Fruit fly (Drosophila melanogaster) whole organism, embryonic: Measurements from ENCODE around the gene Pink1.
A peak's percentile ranks its signal among the peaks of the same experiment; 100 is the strongest.

Experiments
- B-H2 ChIP-seq: fragments of 200-800 bp; sonication (Bioruptor generic); optimal IDR thresholded peaks from 2 replicates; lab custom pipeline; 2018; ENCODE audit warnings: missing biosample characterization, mild to moderate bottlenecking, missing genetic modification characterization
- CG11456 ChIP-seq: fragments of 200-800 bp; sonication (Bioruptor generic); IDR thresholded peaks from 3 replicates; pipeline ENCODE4 v1.3.6; 2022; ENCODE audit warnings: missing biosample characterization, missing genetic modification characterization
- CG12104 ChIP-seq: fragments of 200-800 bp; sonication (Bioruptor generic); optimal IDR thresholded peaks from 3 replicates; lab custom pipeline; 2016; ENCODE audit warnings: missing biosample characterization, missing genetic modification characterization
- CG12769 ChIP-seq: fragments of 200-800 bp; sonication (Bioruptor generic); optimal IDR thresholded peaks from 2 replicates; lab custom pipeline; 2019; ENCODE audit warnings: missing biosample characterization, mild to moderate bottlenecking, missing genetic modification characterization, moderate library complexity
- CG1603 ChIP-seq: fragments of 200-800 bp; sonication (Bioruptor generic); optimal IDR thresholded peaks from 2 replicates; lab custom pipeline; 2019; ENCODE audit warnings: missing biosample characterization, mild to moderate bottlenecking, missing genetic modification characterization, moderate library complexity
- CG18262 ChIP-seq: fragments of 200-800 bp; optimal IDR thresholded peaks from 3 replicates; lab custom pipeline; 2019; ENCODE audit warnings: missing biosample characterization, mild to moderate bottlenecking, missing genetic modification characterization, moderate library complexity
- CG2120 ChIP-seq: fragments of 200-800 bp; sonication (Bioruptor generic); optimal IDR thresholded peaks from 3 replicates; lab custom pipeline; 2016; ENCODE audit warnings: missing biosample characterization, missing genetic modification characterization
- CG30020 ChIP-seq: fragments of 200-800 bp; optimal IDR thresholded peaks from 2 replicates; lab custom pipeline; 2019; ENCODE audit warnings: missing biosample characterization, mild to moderate bottlenecking, missing genetic modification characterization, moderate library complexity
- CG3065 ChIP-seq: fragments of 200-800 bp; sonication (Bioruptor generic); optimal IDR thresholded peaks from 2 replicates; lab custom pipeline; 2016; ENCODE audit warnings: missing biosample characterization, missing genetic modification characterization
- CG31224 ChIP-seq: fragments of 200-800 bp; sonication (Bioruptor generic); IDR thresholded peaks from 2 replicates; pipeline ENCODE4 v1.3.6; 2022; ENCODE audit warnings: missing biosample characterization, missing genetic modification characterization
- CG31441 ChIP-seq: fragments of 200-800 bp; sonication (Bioruptor generic); IDR thresholded peaks from 2 replicates; pipeline ENCODE4 v1.3.6; 2022; ENCODE audit warnings: missing biosample characterization, missing genetic modification characterization
- CG33557 ChIP-seq: fragments of 200-800 bp; sonication (Bioruptor generic); optimal IDR thresholded peaks from 2 replicates; lab custom pipeline; 2019; ENCODE audit warnings: missing biosample characterization, mild to moderate bottlenecking, missing genetic modification characterization, moderate library complexity
- CG3838 ChIP-seq: fragments of 200-800 bp; sonication (Bioruptor generic); optimal IDR thresholded peaks from 3 replicates; lab custom pipeline; 2016; ENCODE audit warnings: missing biosample characterization, missing genetic modification characterization
- CG4282 ChIP-seq: fragments of 200-800 bp; sonication (Bioruptor generic); optimal IDR thresholded peaks from 2 replicates; lab custom pipeline; 2016; ENCODE audit warnings: missing biosample characterization, missing genetic modification characterization
- CG43689 ChIP-seq: fragments of 200-800 bp; sonication (Bioruptor generic); IDR thresholded peaks from 2 replicates; pipeline ENCODE4 v1.3.6; 2022; ENCODE audit warnings: missing biosample characterization, missing genetic modification characterization
- CG4404 ChIP-seq: fragments of 200-800 bp; sonication (Bioruptor generic); IDR thresholded peaks from 2 replicates; pipeline ENCODE4 v1.3.6; 2022; ENCODE audit warnings: missing biosample characterization, missing genetic modification characterization
- CG4424 ChIP-seq: fragments of 200-800 bp; sonication (Bioruptor generic); optimal IDR thresholded peaks from 3 replicates; lab custom pipeline; 2016; ENCODE audit warnings: missing biosample characterization, missing genetic modification characterization
- CG4820 ChIP-seq: fragments of 200-800 bp; sonication (Bioruptor generic); optimal IDR thresholded peaks from 3 replicates; lab custom pipeline; 2016; ENCODE audit warnings: missing biosample characterization, missing genetic modification characterization
- CG6175 ChIP-seq: fragments of 200-800 bp; sonication (Bioruptor generic); IDR thresholded peaks from 3 replicates; pipeline ENCODE4 v1.3.6; 2022; ENCODE audit warnings: missing biosample characterization, missing genetic modification characterization
- CG6683 ChIP-seq: fragments of 200-800 bp; sonication (Bioruptor generic); optimal IDR thresholded peaks from 2 replicates; lab custom pipeline; 2017; ENCODE audit warnings: missing biosample characterization, mild to moderate bottlenecking, missing genetic modification characterization, missing genetic modification reagents
- CG8089 ChIP-seq: fragments of 200-800 bp; sonication (Bioruptor generic); optimal IDR thresholded peaks from 3 replicates; lab custom pipeline; 2016; ENCODE audit warnings: missing biosample characterization, missing genetic modification characterization
- CG8281 ChIP-seq: fragments of 200-800 bp; sonication (Bioruptor generic); optimal IDR thresholded peaks from 2 replicates; lab custom pipeline; 2018; ENCODE audit warnings: missing biosample characterization, mild to moderate bottlenecking, missing genetic modification characterization, moderate library complexity
- CG8388 ChIP-seq: fragments of 200-800 bp; sonication (Bioruptor generic); optimal IDR thresholded peaks from 2 replicates; lab custom pipeline; 2019; ENCODE audit warnings: missing biosample characterization, mild to moderate bottlenecking, missing genetic modification characterization, moderate library complexity
- CG9932 ChIP-seq: fragments of 200-800 bp; sonication (Bioruptor generic); IDR thresholded peaks from 2 replicates; pipeline ENCODE4 v1.3.6; 2022; ENCODE audit warnings: missing biosample characterization, missing genetic modification characterization
- Chrac-16 ChIP-seq: fragments of 200-800 bp; sonication (Bioruptor generic); optimal IDR thresholded peaks from 3 replicates; lab custom pipeline; 2016; ENCODE audit warnings: missing biosample characterization, missing genetic modification characterization
- Dip2 ChIP-seq: fragments of 200-800 bp; sonication (Bioruptor generic); IDR thresholded peaks from 2 replicates; pipeline ENCODE4 v1.3.6; 2022; ENCODE audit warnings: missing biosample characterization, missing genetic modification characterization
- Dip3 ChIP-seq: fragments of 200-800 bp; sonication (Bioruptor generic); optimal IDR thresholded peaks from 3 replicates; lab custom pipeline; 2016; ENCODE audit warnings: missing biosample characterization, missing genetic modification characterization
- Doc2 ChIP-seq: fragments of 200-800 bp; sonication (Bioruptor generic); IDR thresholded peaks from 2 replicates; pipeline ENCODE4 v1.3.6; 2022; ENCODE audit warnings: missing biosample characterization, missing genetic modification characterization
- Fer3 ChIP-seq: fragments of 200-800 bp; sonication (Bioruptor generic); optimal IDR thresholded peaks from 2 replicates; lab custom pipeline; 2018; ENCODE audit warnings: missing biosample characterization, mild to moderate bottlenecking, missing genetic modification characterization, moderate library complexity
- Gsc ChIP-seq: fragments of 200-800 bp; sonication (Bioruptor generic); IDR thresholded peaks from 2 replicates; pipeline ENCODE4 v1.3.6; 2022; ENCODE audit warnings: missing biosample characterization, missing genetic modification characterization
- HLH4C ChIP-seq: fragments of 200-800 bp; sonication (Bioruptor generic); IDR thresholded peaks from 3 replicates; pipeline ENCODE4 v1.3.6; 2022; ENCODE audit warnings: missing biosample characterization, missing genetic modification characterization; ENCODE audit not compliant: partially characterized antibody
- NfI ChIP-seq: fragments of 200-800 bp; sonication (Bioruptor generic); optimal IDR thresholded peaks from 3 replicates; lab custom pipeline; 2018; ENCODE audit warnings: missing biosample characterization, mild to moderate bottlenecking, missing genetic modification characterization, moderate library complexity
- Pdp1 ChIP-seq, 2 experiments: fragments of 200-800 bp; sonication (Bioruptor generic); optimal IDR thresholded peaks; 3 replicates each; lab custom pipeline; 2016; ENCODE audit warnings: missing biosample characterization in 2 of 2, missing genetic modification characterization in 2 of 2, mild to moderate bottlenecking in 1 of 2, moderate library complexity in 1 of 2
- Sin3A ChIP-seq: fragments of >200 bp; optimal IDR thresholded peaks from 2 replicates; lab custom pipeline; 2018
- Tbp ChIP-seq: fragments of >200 bp; optimal IDR thresholded peaks from 2 replicates; lab custom pipeline; 2018; ENCODE audit warnings: missing biosample characterization, missing genetic modification characterization
- al ChIP-seq: fragments of 200-800 bp; sonication (Bioruptor generic); IDR thresholded peaks from 2 replicates; pipeline ENCODE4 v1.3.6; 2022; ENCODE audit warnings: missing biosample characterization, missing genetic modification characterization
- ase ChIP-seq: fragments of 200-800 bp; sonication (Bioruptor generic); IDR thresholded peaks from 3 replicates; pipeline ENCODE4 v1.3.6; 2022; ENCODE audit warnings: missing biosample characterization, missing genetic modification characterization
- ato ChIP-seq: fragments of 200-800 bp; sonication (Bioruptor generic); IDR thresholded peaks from 2 replicates; pipeline ENCODE4 v1.3.6; 2022; ENCODE audit warnings: missing biosample characterization, missing genetic modification characterization; ENCODE audit not compliant: partially characterized antibody
- chn ChIP-seq: fragments of 200-800 bp; sonication (Bioruptor generic); optimal IDR thresholded peaks from 2 replicates; lab custom pipeline; 2016; ENCODE audit warnings: missing biosample characterization, missing genetic modification characterization
- exex ChIP-seq: fragments of 200-800 bp; sonication (Bioruptor generic); optimal IDR thresholded peaks from 4 replicates; lab custom pipeline; 2018; ENCODE audit warnings: missing biosample characterization, mild to moderate bottlenecking, missing genetic modification characterization, moderate library complexity
- gro ChIP-seq: fragments of 200-800 bp; sonication (Bioruptor generic); optimal IDR thresholded peaks from 2 replicates; lab custom pipeline; 2016; ENCODE audit warnings: missing biosample characterization, missing genetic modification characterization
- gt ChIP-seq: fragments of 200-800 bp; sonication (Bioruptor generic); IDR thresholded peaks from 2 replicates; pipeline ENCODE4 v1.3.6; 2022; ENCODE audit warnings: missing biosample characterization, missing genetic modification characterization
- inv ChIP-seq: fragments of 200-800 bp; sonication (Bioruptor generic); IDR thresholded peaks from 2 replicates; pipeline ENCODE4 v1.3.6; 2022; ENCODE audit warnings: missing biosample characterization, missing genetic modification characterization; ENCODE audit not compliant: partially characterized antibody
- lmd ChIP-seq: fragments of 200-800 bp; sonication (Bioruptor generic); IDR thresholded peaks from 2 replicates; pipeline ENCODE4 v1.3.6; 2022; ENCODE audit warnings: missing biosample characterization, missing genetic modification characterization
- maf-S ChIP-seq: fragments of 200-800 bp; sonication (Bioruptor generic); optimal IDR thresholded peaks from 2 replicates; lab custom pipeline; 2016; ENCODE audit warnings: missing biosample characterization, missing genetic modification characterization
- repo ChIP-seq: fragments of 200-800 bp; sonication (Bioruptor generic); optimal IDR thresholded peaks from 2 replicates; lab custom pipeline; 2016; ENCODE audit warnings: missing biosample characterization, missing genetic modification characterization
- scrt ChIP-seq: fragments of 200-800 bp; sonication (Bioruptor generic); optimal IDR thresholded peaks from 2 replicates; lab custom pipeline; 2018; ENCODE audit warnings: missing biosample characterization, mild to moderate bottlenecking, missing genetic modification characterization, moderate library complexity
- sens-2 ChIP-seq: fragments of 200-800 bp; sonication (Bioruptor generic); IDR thresholded peaks from 2 replicates; pipeline ENCODE4 v1.3.6; 2022; ENCODE audit warnings: missing biosample characterization, missing genetic modification characterization
- slou ChIP-seq: fragments of 200-800 bp; sonication (Bioruptor generic); optimal IDR thresholded peaks from 3 replicates; lab custom pipeline; 2016; ENCODE audit warnings: missing biosample characterization, missing genetic modification characterization
- trem ChIP-seq: fragments of 200-800 bp; optimal IDR thresholded peaks from 3 replicates; lab custom pipeline; 2019; ENCODE audit warnings: missing biosample characterization, mild to moderate bottlenecking, missing genetic modification characterization, moderate library complexity
- zf30C ChIP-seq: fragments of 200-800 bp; sonication (Bioruptor generic); optimal IDR thresholded peaks from 3 replicates; lab custom pipeline; 2018; ENCODE audit warnings: missing biosample characterization, mild to moderate bottlenecking, missing genetic modification characterization
- zfh2 ChIP-seq: fragments of 200-800 bp; sonication (Bioruptor generic); optimal IDR thresholded peaks from 2 replicates; lab custom pipeline; 2016; ENCODE audit warnings: missing biosample characterization, missing genetic modification characterization

Gene Pink1

DNA sequence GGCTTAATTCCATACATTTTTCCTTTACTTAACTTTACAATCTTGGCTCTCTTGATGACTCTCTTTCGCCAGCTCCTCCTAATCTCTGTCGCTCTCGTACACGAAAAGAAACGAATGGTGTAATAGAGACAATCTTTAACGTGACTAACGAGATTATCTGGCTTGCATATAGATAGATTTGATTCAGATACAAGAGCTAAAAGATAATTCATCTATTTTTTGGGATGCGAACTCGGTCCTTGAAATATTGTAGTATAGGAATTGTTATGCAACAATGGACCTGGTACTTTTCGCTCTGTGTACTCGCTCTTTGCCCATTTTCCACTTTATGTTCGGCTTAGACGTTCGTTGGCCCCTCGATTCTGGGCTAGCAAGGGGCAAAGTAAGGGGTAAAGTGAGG is 27.7 kb downstream of the Pink1 start (continued):
- TF ChIP-seq CG4404 (GFP tag; lab: Robert Waterston, UW) (peak; percentile 46), CG30020 (peak; percentile 7), CG1603 (peak; percentile 91), CG8388 (GFP tag; lab: Kevin White, UChicago) (peak; percentile 74), CG12104 (peak; percentile 53), CG3065 (GFP tag; lab: Kevin White, UChicago) (peak; percentile 28), gro (GFP tag; lab: Kevin White, UChicago) (peak; percentile 66), al (GFP tag; lab: Robert Waterston, UW) (peak; percentile 39; the same call in 1 of the 2 replicates), HLH4C (no peak), trem (tag; lab: Kevin White, UChicago) (peak; percentile 74), CG31224 (GFP tag; lab: Robert Waterston, UW) (peak; percentile 62), CG6175 (GFP tag; lab: Robert Waterston, UW) (no peak), Doc2 (GFP tag; lab: Robert Waterston, UW) (no peak), exex (tag; lab: Kevin White, UChicago) (peak; percentile 37), CG9932 (GFP tag; lab: Robert Waterston, UW) (peak; percentile 49), Tbp (GFP tag; lab: Kevin White, UChicago) (no peak), CG8281 (tag; lab: Kevin White, UChicago) (peak; percentile 55), chn (GFP tag; lab: Kevin White, UChicago) (peak; percentile 12), Sin3A (lab: Kevin White, UChicago) (no peak), Chrac-16 (peak; percentile 69), CG33557 (GFP tag; lab: Kevin White, UChicago) (peak; percentile 13), CG4820 (GFP tag; lab: Kevin White, UChicago) (peak; percentile 55), Dip2 (GFP tag; lab: Robert Waterston, UW) (no peak), CG12769 (tag; lab: Kevin White, UChicago) (peak; percentile 93), CG3838 (GFP tag; lab: Kevin White, UChicago) (no peak), maf-S (GFP tag; lab: Kevin White, UChicago) (peak; percentile 60), zfh2 (GFP tag; lab: Kevin White, UChicago) (peak; percentile 66), CG43689 (GFP tag; lab: Robert Waterston, UW) (peak; percentile 38; the same call in 1 of the 2 replicates), zf30C (GFP tag; lab: Kevin White, UChicago) (peak; percentile 83), Fer3 (tag; lab: Kevin White, UChicago) (peak; percentile 77), Gsc (GFP tag; lab: Robert Waterston, UW) (peak; percentile 30; the same call in 1 of the 2 replicates), lmd (peak; percentile 83), gt (GFP tag; lab: Robert Waterston, UW) (no peak), NfI (GFP tag; lab: Kevin White, UChicago) (peak; percentile 72), CG4424 (peak; percentile 79), B-H2 (peak; percentile 13), ato (GFP tag; lab: Robert Waterston, UW) (no peak), Dip3 (GFP tag; lab: Kevin White, UChicago) (peak; percentile 66), sens-2 (GFP tag; lab: Robert Waterston, UW) (no peak), CG8089 (GFP tag; lab: Kevin White, UChicago) (peak; percentile 70), repo (GFP tag; lab: Kevin White, UChicago) (peak; percentile 66), CG18262 (tag; lab: Kevin White, UChicago) (peak; percentile 83), CG2120 (GFP tag; lab: Kevin White, UChicago) (peak; percentile 87), CG6683 (GFP tag; lab: Kevin White, UChicago) (peak; percentile 68), slou (GFP tag; lab: Kevin White, UChicago) (peak; percentile 61), CG11456 (GFP tag; lab: Robert Waterston, UW) (no peak; the same call in 2 of the 3 replicates), inv (GFP tag; lab: Robert Waterston, UW) (no peak), CG4282 (GFP tag; lab: Kevin White, UChicago) (peak; percentile 18), CG31441 (peak; percentile 84), scrt (GFP tag; lab: Kevin White, UChicago) (peak; percentile 77), ase (peak; percentile 44; the same call in 1 of the 3 replicates), Pdp1 (GFP tag; optimal IDR thresholded peaks at IDR 0.05; lab: Kevin White, UChicago) (peak; percentile 76 to 93)
